Fruit fly (Drosophila melanogaster) S2 (cell line): ENCODE results near the gene Wnt10.

Experiments used
- CG8478 ChIP-seq: fragments of >200 bp; optimal IDR thresholded peaks from 2 replicates; lab custom pipeline; 2018
- CTCF ChIP-seq, 2 experiments: fragments of >200 bp; optimal IDR thresholded peaks; 2 replicates each; lab custom pipeline; 2018

DNA sequence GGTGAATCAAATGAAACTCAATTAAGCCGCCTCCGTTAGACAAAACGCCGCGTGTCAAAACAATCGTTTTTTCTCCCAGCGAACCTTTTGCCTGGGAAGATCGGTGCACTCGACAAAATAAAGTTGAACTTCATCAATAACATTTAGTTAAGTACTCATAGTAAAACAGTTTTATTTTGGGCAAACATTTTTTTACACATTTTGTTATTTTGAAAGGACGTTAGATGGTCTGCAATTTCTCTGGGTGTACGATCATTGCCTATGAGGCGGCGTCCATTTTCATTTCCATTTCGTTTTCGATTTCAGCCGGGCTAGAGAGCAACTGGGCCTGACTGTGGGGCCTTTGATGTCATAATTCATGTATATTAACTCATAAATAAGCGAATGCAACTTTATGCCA, 36.8 kb upstream of the Wnt10 start:
- TF ChIP-seq CTCF (optimal IDR thresholded peaks at IDR 0.05; lab: Kevin White, UChicago), result no peak
- TF ChIP-seq CG8478 (lab: Kevin White, UChicago), result no peak
